Worm (Caenorhabditis elegans): ENCODE data around the gene C07A4.3.

C07A4.3 gene

ce11 chrX:10204313-10205063 is 29.7 kb downstream of the C07A4.3 start:
- TF ChIP-seq egl-5 (tag; optimal IDR thresholded peaks at IDR 0.05) = peak; percentile 7
- no peak for TF ChIP-seq sea-2 (GFP tag; optimal IDR thresholded peaks at IDR 0.05)
- TF ChIP-seq ZK546.5 (tag; optimal IDR thresholded peaks at IDR 0.05) = no peak

ce11 chrX:10205321-10205720 is 30.5 kb downstream of the C07A4.3 start, which contains the start of gene sex-1:
Gene sex-1, minus strand, starts transcription at chrX:10205421.
- TF ChIP-seq nhr-23 (tag; optimal IDR thresholded peaks at IDR 0.05) = no peak
- TF ChIP-seq daf-12 (tag; optimal IDR thresholded peaks at IDR 0.05) = no peak
- TF ChIP-seq elt-1 (tag; optimal IDR thresholded peaks at IDR 0.05) = no peak
- TF ChIP-seq nhr-28 (tag; optimal IDR thresholded peaks at IDR 0.05) = no peak
- TF ChIP-seq elt-2 (tag; optimal IDR thresholded peaks at IDR 0.05) = no peak
- TF ChIP-seq pqm-1 (tag; optimal IDR thresholded peaks at IDR 0.05) = no peak
- TF ChIP-seq aly-2 (tag; optimal IDR thresholded peaks at IDR 0.05) = no peak
- TF ChIP-seq ceh-9 (tag; optimal IDR thresholded peaks at IDR 0.05) = no peak
- TF ChIP-seq tbx-2 (tag; optimal IDR thresholded peaks at IDR 0.05) = no peak
- no peak for TF ChIP-seq sea-2 (GFP tag; optimal IDR thresholded peaks at IDR 0.05)
- TF ChIP-seq unc-62 (GFP tag; optimal IDR thresholded peaks at IDR 0.05) = no peak
- TF ChIP-seq ceh-82 (tag; optimal IDR thresholded peaks at IDR 0.05) = no peak
- TF ChIP-seq nhr-76 (tag; optimal IDR thresholded peaks at IDR 0.05) = no peak
- no peak for TF ChIP-seq ceh-16 (tag; optimal IDR thresholded peaks at IDR 0.05)
- no peak for TF ChIP-seq nhr-43 (tag; optimal IDR thresholded peaks at IDR 0.05; ENCODE audit: poor library complexity, severe bottlenecking)
- no peak for TF ChIP-seq nhr-77 (tag; optimal IDR thresholded peaks at IDR 0.05)
- TF ChIP-seq eor-1 (tag; optimal IDR thresholded peaks at IDR 0.05) = no peak

ce11 chrX:10206008-10206407 is 31.2 kb downstream of the C07A4.3 start:
- no peak for TF ChIP-seq nhr-28 (tag; optimal IDR thresholded peaks at IDR 0.05)
- TF ChIP-seq nhr-77 (tag; optimal IDR thresholded peaks at IDR 0.05) = no peak
- no peak for TF ChIP-seq lin-39 (tag; optimal IDR thresholded peaks at IDR 0.05)
- TF ChIP-seq nhr-12 (tag; optimal IDR thresholded peaks at IDR 0.05) = no peak
- TF ChIP-seq sea-2 (GFP tag; optimal IDR thresholded peaks at IDR 0.05) = no peak

ce11 chrX:10208481-10208880 is 33.7 kb downstream of the C07A4.3 start:
- TF ChIP-seq egl-27 (tag; optimal IDR thresholded peaks at IDR 0.05) (no peak), nhr-43 (tag; optimal IDR thresholded peaks at IDR 0.05; ENCODE audit: poor library complexity, severe bottlenecking) (no peak), fos-1 (tag; optimal IDR thresholded peaks at IDR 0.05) (no peak), mml-1 (tag; optimal IDR thresholded peaks at IDR 0.05) (no peak), ceh-16 (tag; optimal IDR thresholded peaks at IDR 0.05) (no peak), nhr-11 (tag; optimal IDR thresholded peaks at IDR 0.05) (no peak), zag-1 (tag; optimal IDR thresholded peaks at IDR 0.05) (no peak), lsy-12 (tag; optimal IDR thresholded peaks at IDR 0.05) (no peak), pha-4 (tag; optimal IDR thresholded peaks at IDR 0.05) (no peak), ZK546.5 (tag; optimal IDR thresholded peaks at IDR 0.05) (no peak), snpc-4 (tag; optimal IDR thresholded peaks at IDR 0.05) (no peak), jun-1 (tag; optimal IDR thresholded peaks at IDR 0.05) (no peak), aly-2 (tag; optimal IDR thresholded peaks at IDR 0.05) (no peak), nhr-237 (tag; optimal IDR thresholded peaks at IDR 0.05) (no peak), skn-1 (tag; optimal IDR thresholded peaks at IDR 0.05) (no peak), ztf-4 (tag; optimal IDR thresholded peaks at IDR 0.05) (no peak), unc-62 (GFP tag; optimal IDR thresholded peaks at IDR 0.05) (no peak)

ce11 chrX:10212469-10212868 is 37.7 kb downstream of the C07A4.3 start, which contains the start of gene F44A6.3:
Gene F44A6.3, plus strand, starts transcription at chrX:10212769.
- TF ChIP-seq fos-1 (tag; optimal IDR thresholded peaks at IDR 0.05) (no peak), sea-2 (GFP tag; optimal IDR thresholded peaks at IDR 0.05) (no peak), fkh-2 (tag; optimal IDR thresholded peaks at IDR 0.05) (no peak), nhr-77 (tag; optimal IDR thresholded peaks at IDR 0.05) (no peak), pqm-1 (tag; optimal IDR thresholded peaks at IDR 0.05) (no peak), ZK546.5 (tag; optimal IDR thresholded peaks at IDR 0.05) (no peak), lin-39 (tag; optimal IDR thresholded peaks at IDR 0.05) (no peak), ceh-82 (tag; optimal IDR thresholded peaks at IDR 0.05) (no peak)

All from whole organism, L3 larva.